Fruit fly (Drosophila melanogaster): Measurements from ENCODE around the gene CG6790.

Gene CG6790

DNA sequence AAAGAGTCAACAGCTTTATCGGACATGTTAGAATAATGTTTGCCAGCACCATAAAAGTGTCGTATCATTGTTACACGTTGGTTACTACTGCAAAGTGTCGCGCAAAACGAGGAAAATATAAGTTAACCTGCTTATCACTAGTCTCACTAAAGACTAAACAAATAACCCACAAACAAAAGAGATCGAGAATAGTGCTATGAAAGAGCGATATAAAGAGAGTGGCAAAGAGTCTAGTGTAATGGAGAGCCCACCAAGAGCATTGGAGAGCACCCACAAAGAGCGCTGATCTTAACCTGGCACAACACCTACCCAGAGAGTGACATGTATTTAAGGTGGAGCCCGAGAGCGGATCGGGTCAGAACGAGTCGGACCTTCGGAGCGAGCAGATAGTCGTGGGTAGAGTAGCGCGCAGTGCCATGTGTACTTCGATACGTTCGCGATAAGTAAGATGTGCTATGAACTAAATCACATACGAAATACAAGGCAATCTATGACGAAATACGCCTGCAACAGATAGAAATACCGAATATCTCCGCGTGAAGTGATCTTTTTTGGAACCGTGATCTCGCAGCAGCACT is 9.6 kb downstream of the CG6790 start, which contains the start of gene Mrp4:
TSS of gene Mrp4 (plus strand) at position 378 of the 578 bp plus-strand sequence.
- no peak for TF ChIP-seq ey (GFP tag; optimal IDR thresholded peaks at IDR 0.05)
- TF ChIP-seq jim (GFP tag; optimal IDR thresholded peaks at IDR 0.05), result no peak
- peak; percentile 75 for TF ChIP-seq Hnf4 (GFP tag; optimal IDR thresholded peaks at IDR 0.05)
- peak; percentile 46 for TF ChIP-seq Rel (GFP tag; optimal IDR thresholded peaks at IDR 0.05)
- TF ChIP-seq Rel (tag; optimal IDR thresholded peaks at IDR 0.05), result no peak
- no peak for TF ChIP-seq Myc (optimal IDR thresholded peaks at IDR 0.05)
- peak; percentile 89 for TF ChIP-seq CrebA (GFP tag; optimal IDR thresholded peaks at IDR 0.05; ENCODE audit: borderline replicate concordance)
- TF ChIP-seq Dfd (GFP tag; optimal IDR thresholded peaks at IDR 0.05), result no peak
- TF ChIP-seq Dif (GFP tag; optimal IDR thresholded peaks at IDR 0.05; ENCODE audit: partially characterized antibody), result peak; percentile 99
- peak; percentile 10 for TF ChIP-seq sage (GFP tag; optimal IDR thresholded peaks at IDR 0.05)
- TF ChIP-seq br (GFP tag; optimal IDR thresholded peaks at IDR 0.05), result peak; percentile 57
- TF ChIP-seq dl (GFP tag; optimal IDR thresholded peaks at IDR 0.05; ENCODE audit: insufficient read depth in 1 of 2, partially characterized antibody in 2 of 2), result peak; percentile 97 to 98
- TF ChIP-seq foxo (GFP tag; optimal IDR thresholded peaks at IDR 0.05), result no peak
- TF ChIP-seq psq (GFP tag; optimal IDR thresholded peaks at IDR 0.05), result no peak
- TF ChIP-seq brk (GFP tag; optimal IDR thresholded peaks at IDR 0.05), result no peak
- TF ChIP-seq OdsH (GFP tag; optimal IDR thresholded peaks at IDR 0.05), result no peak
- TF ChIP-seq h (GFP tag; optimal IDR thresholded peaks at IDR 0.05), result peak; percentile 47
- no peak for TF ChIP-seq woc (GFP tag; optimal IDR thresholded peaks at IDR 0.05)
- no peak for TF ChIP-seq usp (GFP tag; optimal IDR thresholded peaks at IDR 0.05)
- TF ChIP-seq dmrt93B (GFP tag; optimal IDR thresholded peaks at IDR 0.05), result no peak
- TF ChIP-seq Hr83 (GFP tag; optimal IDR thresholded peaks at IDR 0.05; ENCODE audit: poor library complexity, severe bottlenecking), result peak; percentile 95
- TF ChIP-seq pan (optimal IDR thresholded peaks at IDR 0.05), result no peak
- no peak for TF ChIP-seq HLH106 (tag; optimal IDR thresholded peaks at IDR 0.05)
- peak; percentile 95 for TF ChIP-seq Vsx2 (GFP tag; optimal IDR thresholded peaks at IDR 0.05; ENCODE audit: partially characterized antibody)
- no peak for TF ChIP-seq CG32264 (GFP tag; optimal IDR thresholded peaks at IDR 0.05)
- TF ChIP-seq N (GFP tag; optimal IDR thresholded peaks at IDR 0.05), result no peak
- TF ChIP-seq fru (GFP tag; optimal IDR thresholded peaks at IDR 0.05), result peak; percentile 10
- peak; percentile 51 for TF ChIP-seq sv (GFP tag; optimal IDR thresholded peaks at IDR 0.05)

DNA sequence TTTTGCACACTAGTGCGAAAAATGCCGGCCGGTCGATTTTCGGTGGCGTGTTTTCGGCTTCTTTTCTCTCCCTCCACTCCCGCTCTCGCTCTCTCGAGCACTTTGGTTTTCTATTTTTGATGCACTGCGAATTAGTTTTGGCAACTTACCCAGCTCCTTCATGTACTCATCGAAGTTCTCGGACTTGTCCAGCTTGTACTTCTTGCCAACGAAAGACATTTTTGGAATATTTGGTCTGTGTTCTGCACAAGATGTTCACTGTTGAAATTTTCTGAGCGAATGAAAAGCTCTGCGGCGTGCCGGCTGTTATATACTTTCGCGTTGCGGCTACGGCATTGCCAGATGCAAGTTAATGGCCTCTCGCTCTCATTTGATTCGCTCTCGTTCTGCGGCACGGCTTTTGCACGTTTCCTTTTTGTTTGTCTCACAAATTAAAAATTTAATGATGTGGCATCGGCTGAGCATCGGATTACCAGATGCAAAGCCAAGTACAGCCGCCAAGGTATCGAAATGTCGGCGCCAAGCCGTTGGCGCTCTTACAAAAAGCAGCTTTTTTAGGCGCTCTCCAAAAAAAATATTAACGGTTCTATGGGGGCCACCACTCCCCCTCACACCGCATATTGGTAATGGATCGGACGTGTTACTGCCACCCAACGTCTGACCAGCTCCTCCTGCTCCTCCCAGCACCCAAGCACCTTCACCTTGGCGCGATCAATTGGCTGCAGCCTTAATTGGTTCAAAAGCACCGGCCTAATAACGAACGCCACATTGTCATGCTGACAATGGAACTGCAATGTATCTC is 11.6 kb downstream of the CG6790 start, which contains the start of the genes fabp and sea:
TSS of gene fabp (minus strand) at position 286 of the 802 bp plus-strand sequence.
TSS of gene sea (minus strand) at position 286 of the 802 bp plus-strand sequence.
- TF ChIP-seq CG9705 (GFP tag; optimal IDR thresholded peaks at IDR 0.05) (no peak), Jra (GFP tag; optimal IDR thresholded peaks at IDR 0.05) (no peak), tai (GFP tag; optimal IDR thresholded peaks at IDR 0.05) (no peak), lola (GFP tag; optimal IDR thresholded peaks at IDR 0.05) (no peak), Vsx2 (GFP tag; optimal IDR thresholded peaks at IDR 0.05; ENCODE audit: partially characterized antibody) (no peak), usp (GFP tag; optimal IDR thresholded peaks at IDR 0.05) (no peak), foxo (GFP tag; optimal IDR thresholded peaks at IDR 0.05) (peak in 1 of 2 experiments; percentile 50), woc (GFP tag; optimal IDR thresholded peaks at IDR 0.05) (no peak), GATAd (GFP tag; optimal IDR thresholded peaks at IDR 0.05) (no peak), psq (GFP tag; optimal IDR thresholded peaks at IDR 0.05) (peak; percentile 37), Rel (GFP tag; optimal IDR thresholded peaks at IDR 0.05) (no peak), Rel (tag; optimal IDR thresholded peaks at IDR 0.05) (peak; percentile 35), HLH106 (tag; optimal IDR thresholded peaks at IDR 0.05) (peak; percentile 50), N (GFP tag; optimal IDR thresholded peaks at IDR 0.05) (no peak), rgr (GFP tag; optimal IDR thresholded peaks at IDR 0.05) (peak; percentile 50), Hr78 (GFP tag; optimal IDR thresholded peaks at IDR 0.05) (no peak), CG32264 (GFP tag; optimal IDR thresholded peaks at IDR 0.05) (no peak), sv (GFP tag; optimal IDR thresholded peaks at IDR 0.05) (no peak), Dif (GFP tag; optimal IDR thresholded peaks at IDR 0.05; ENCODE audit: partially characterized antibody) (no peak), jim (GFP tag; optimal IDR thresholded peaks at IDR 0.05) (no peak), pan (optimal IDR thresholded peaks at IDR 0.05) (no peak), dl (GFP tag; optimal IDR thresholded peaks at IDR 0.05; ENCODE audit: insufficient read depth in 1 of 2, partially characterized antibody in 2 of 2) (no peak), Myc (optimal IDR thresholded peaks at IDR 0.05) (no peak), Abd-B (GFP tag; optimal IDR thresholded peaks at IDR 0.05) (no peak), dmrt93B (GFP tag; optimal IDR thresholded peaks at IDR 0.05) (no peak), CrebA (GFP tag; optimal IDR thresholded peaks at IDR 0.05; ENCODE audit: borderline replicate concordance) (peak; percentile 94), brk (GFP tag; optimal IDR thresholded peaks at IDR 0.05) (no peak), Mio (GFP tag; optimal IDR thresholded peaks at IDR 0.05) (no peak), ey (GFP tag; optimal IDR thresholded peaks at IDR 0.05) (peak; percentile 32), h (GFP tag; optimal IDR thresholded peaks at IDR 0.05) (peak; percentile 52), Sp1 (GFP tag; optimal IDR thresholded peaks at IDR 0.05) (peak; percentile 67), br (GFP tag; optimal IDR thresholded peaks at IDR 0.05) (peak; percentile 35), dsf (GFP tag; optimal IDR thresholded peaks at IDR 0.05; ENCODE audit: borderline replicate concordance) (no peak), Dfd (GFP tag; optimal IDR thresholded peaks at IDR 0.05) (no peak), Hr83 (GFP tag; optimal IDR thresholded peaks at IDR 0.05; ENCODE audit: poor library complexity, severe bottlenecking) (peak; percentile 59), sage (GFP tag; optimal IDR thresholded peaks at IDR 0.05) (no peak), fru (GFP tag; optimal IDR thresholded peaks at IDR 0.05) (peak; percentile 67), Hnf4 (GFP tag; optimal IDR thresholded peaks at IDR 0.05) (peak; percentile 56), OdsH (GFP tag; optimal IDR thresholded peaks at IDR 0.05) (peak; percentile 58)

All from whole organism, wandering third instar larva.